Fruit fly (Drosophila melanogaster): ENCODE measurements around the gene RnrL.

RnrL gene

DNA sequence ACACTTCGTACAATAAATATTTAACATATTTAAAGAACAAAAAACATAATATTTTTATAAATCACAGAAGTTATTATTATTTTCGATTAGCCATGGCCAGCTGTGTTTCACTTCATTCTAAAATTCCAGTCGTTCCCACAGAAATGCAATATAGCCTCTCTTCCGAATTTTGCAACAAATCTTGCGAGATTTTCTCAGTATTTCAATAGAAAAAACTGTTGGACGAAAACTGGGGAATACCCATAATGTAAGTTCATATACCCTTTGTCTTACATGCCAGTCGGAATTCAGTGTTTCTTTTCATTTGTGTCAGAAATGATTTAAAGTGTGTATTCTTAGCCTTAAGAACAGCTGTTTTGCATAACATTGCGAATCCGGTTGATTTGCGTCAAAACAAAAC, 28.8 kb upstream of the RnrL start, which contains the start of the genes CtsL4 and ClpP (continued):
- TF ChIP-seq Ssrp (tag; optimal IDR thresholded peaks at IDR 0.05) (peak; percentile 8), CG8944 (GFP tag; optimal IDR thresholded peaks at IDR 0.05) (peak; percentile 20), NfI (GFP tag; optimal IDR thresholded peaks at IDR 0.05) (peak; percentile 18), ems (GFP tag; optimal IDR thresholded peaks at IDR 0.05) (no peak), CG4282 (GFP tag; optimal IDR thresholded peaks at IDR 0.05) (peak; percentile 2), grau (tag; optimal IDR thresholded peaks at IDR 0.05) (peak; percentile 60), nerfin-2 (GFP tag; IDR thresholded peaks at IDR 0.05; ENCODE audit: partially characterized antibody) (no peak), lov (optimal IDR thresholded peaks at IDR 0.05) (no peak), lov (GFP tag; IDR thresholded peaks at IDR 0.05) (0 out of 3 replicates have a peak, but pooled peaks have one; percentile 9), HmgZ (tag; optimal IDR thresholded peaks at IDR 0.05) (peak; percentile 72), odd (GFP tag; optimal IDR thresholded peaks at IDR 0.05) (no peak), Nf-YB (GFP tag; optimal IDR thresholded peaks at IDR 0.05) (peak; percentile 51), CG9876 (GFP tag; optimal IDR thresholded peaks at IDR 0.05) (no peak), en (GFP tag; optimal IDR thresholded peaks at IDR 0.05) (no peak), CG16863 (GFP tag; optimal IDR thresholded peaks at IDR 0.05) (no peak), CG17802 (tag; optimal IDR thresholded peaks at IDR 0.05) (peak; percentile 94), Asciz (GFP tag; optimal IDR thresholded peaks at IDR 0.05) (no peak), Oaz (GFP tag; IDR thresholded peaks at IDR 0.05) (no peak; the same call in 1 of the 2 replicates), repo (GFP tag; optimal IDR thresholded peaks at IDR 0.05) (no peak), CG4424 (GFP tag; optimal IDR thresholded peaks at IDR 0.05) (peak; percentile 35), CG34422 (GFP tag; IDR thresholded peaks at IDR 0.05) (peak; percentile 65; the same call in 1 of the 3 replicates), CG17328 (GFP tag; IDR thresholded peaks at IDR 0.05) (0 out of 2 replicates have a peak, but pooled peaks have one; percentile 27), fu2 (GFP tag; optimal IDR thresholded peaks at IDR 0.05) (peak; percentile 8), hb (GFP tag; IDR thresholded peaks at IDR 0.05; ENCODE audit: partially characterized antibody) (no peak), CG13624 (GFP tag; optimal IDR thresholded peaks at IDR 0.05) (no peak), wdn (GFP tag; IDR thresholded peaks at IDR 0.05) (no peak), CG17385 (GFP tag; optimal IDR thresholded peaks at IDR 0.05) (peak; percentile 39), oc (tag; optimal IDR thresholded peaks at IDR 0.05) (no peak), CG11695 (GFP tag; IDR thresholded peaks at IDR 0.05) (no peak), Sin3A (optimal IDR thresholded peaks at IDR 0.05) (no peak), slbo (GFP tag; IDR thresholded peaks at IDR 0.05) (peak; percentile 76), CG17186 (GFP tag; optimal IDR thresholded peaks at IDR 0.05) (no peak), CG15269 (tag; optimal IDR thresholded peaks at IDR 0.05) (no peak), CG6765 (GFP tag; optimal IDR thresholded peaks at IDR 0.05) (no peak), dmrt99B (tag; optimal IDR thresholded peaks at IDR 0.05) (no peak), Med (GFP tag) (peak; percentile 77), Gug (GFP tag; IDR thresholded peaks at IDR 0.05) (peak; percentile 47; the same call in 2 of the 4 replicates), Blimp-1 (GFP tag; optimal IDR thresholded peaks at IDR 0.05) (no peak), trh (GFP tag; optimal IDR thresholded peaks at IDR 0.05) (no peak), CrebB (tag; optimal IDR thresholded peaks at IDR 0.05) (no peak), CG7271 (tag; optimal IDR thresholded peaks at IDR 0.05) (peak; percentile 8), z (GFP tag; IDR thresholded peaks at IDR 0.05) (no peak), rib (GFP tag; IDR thresholded peaks at IDR 0.05) (peak; percentile 83), Dip2 (GFP tag; IDR thresholded peaks at IDR 0.05) (no peak), HHEX (GFP tag; optimal IDR thresholded peaks at IDR 0.05) (peak; percentile 27), vvl (GFP tag; IDR thresholded peaks at IDR 0.05) (peak; percentile 74), CG13287 (GFP tag; IDR thresholded peaks at IDR 0.05; ENCODE audit: partially characterized antibody) (peak; percentile 33; the same call in 1 of the 2 replicates), CG13775 (GFP tag; optimal IDR thresholded peaks at IDR 0.05) (peak; percentile 37), GATAe (GFP tag; conservative IDR thresholded peaks at IDR 0.05) (no peak), CG6813 (GFP tag; optimal IDR thresholded peaks at IDR 0.05) (no peak), cad (GFP tag; optimal IDR thresholded peaks at IDR 0.05) (no peak), CG12104 (GFP tag; optimal IDR thresholded peaks at IDR 0.05) (no peak)

All from whole organism, embryonic.